Worm (Caenorhabditis elegans) whole organism, L1 larva: ENCODE results near the gene gop-2.

ENCODE experiments used
- dsc-1 ChIP-seq: sonication (generic microtip); optimal IDR thresholded peaks from 2 replicates; lab custom pipeline; 2016; ENCODE audit warnings: mild to moderate bottlenecking, missing genetic modification characterization, missing compliant biosample characterization
- egl-13 ChIP-seq: sonication (generic microtip); optimal IDR thresholded peaks from 2 replicates; lab custom pipeline; 2016; ENCODE audit warnings: missing genotype, missing genetic modification reagents, missing genetic modification characterization, missing compliant biosample characterization
- mab-9 ChIP-seq: fragments of 200-800 bp; sonication (Bioruptor generic); IDR thresholded peaks from 2 replicates; pipeline ENCODE4 v1.3.6; 2022; ENCODE audit warnings: missing genetic modification reagents, missing genetic modification characterization, missing compliant biosample characterization
- mef-2 ChIP-seq: fragments of 150-350 bp; optimal IDR thresholded peaks from 2 replicates; lab custom pipeline; 2014; ENCODE audit warnings: missing biosample characterization, missing genetic modification characterization
- nhr-237 ChIP-seq: fragments of 150-350 bp; optimal IDR thresholded peaks from 2 replicates; lab custom pipeline; 2014; ENCODE audit warnings: missing biosample characterization, missing genetic modification characterization
- nhr-77 ChIP-seq: fragments of 150-350 bp; optimal IDR thresholded peaks from 2 replicates; lab custom pipeline; 2014; ENCODE audit warnings: missing biosample characterization, missing genetic modification characterization
- pqm-1 ChIP-seq: sonication (generic microtip); optimal IDR thresholded peaks from 3 replicates; lab custom pipeline; 2017; ENCODE audit warnings: missing biosample characterization, missing genetic modification characterization
- skn-1 ChIP-seq: fragments of 150-350 bp; optimal IDR thresholded peaks from 2 replicates; lab custom pipeline; 2014; ENCODE audit warnings: missing biosample characterization, missing genetic modification characterization
- sptf-1 ChIP-seq: fragments of 150-350 bp; optimal IDR thresholded peaks from 2 replicates; lab custom pipeline; 2014; ENCODE audit warnings: missing biosample characterization, missing genetic modification characterization
- unc-98 ChIP-seq: fragments of 200-800 bp; sonication (Bioruptor generic); IDR thresholded peaks from 2 replicates; pipeline ENCODE4 v1.3.6; 2022; ENCODE audit warnings: missing genetic modification characterization, missing compliant biosample characterization

The gop-2 gene

ce11 chrIII:5308278-5308677 lies 49.5 kb downstream of the gop-2 start, which contains the start of gene mog-3 (continued):
- no peak for TF ChIP-seq pqm-1 (tag; lab: Kevin White, UChicago)
- no peak for TF ChIP-seq sptf-1
- TF ChIP-seq mab-9, result no peak
- no peak for TF ChIP-seq mef-2 (tag; lab: Kevin White, UChicago)
- peak; percentile 53 for TF ChIP-seq skn-1 (tag; lab: Kevin White, UChicago)
- TF ChIP-seq egl-13, result peak; percentile 74
- no peak for TF ChIP-seq nhr-237 (tag; lab: Kevin White, UChicago)
- TF ChIP-seq nhr-77 (tag; lab: Kevin White, UChicago), result no peak
- peak; percentile 66; the same call in 1 of the 2 replicates for TF ChIP-seq unc-98
- TF ChIP-seq dsc-1 (tag; lab: Kevin White, UChicago), result peak; percentile 71
